Worm (Caenorhabditis elegans): ENCODE data around the gene fipr-21.
A peak's percentile ranks its signal among the peaks of the same experiment; 100 is the strongest.

The fipr-21 gene

ce11 chrX:10340986-10341385 lies 36.7 kb downstream of the fipr-21 start, which contains the start of gene R07E3.1:
TSS of gene R07E3.1 (minus strand) at chrX:10341161.
- TF ChIP-seq nhr-12 (tag; optimal IDR thresholded peaks at IDR 0.05) (no peak), gmeb-1 (tag; optimal IDR thresholded peaks at IDR 0.05) (peak; percentile 10), aly-2 (tag; optimal IDR thresholded peaks at IDR 0.05) (no peak), ZK546.5 (tag; optimal IDR thresholded peaks at IDR 0.05) (no peak), lin-11 (tag; optimal IDR thresholded peaks at IDR 0.05) (no peak), fos-1 (tag; optimal IDR thresholded peaks at IDR 0.05) (peak; percentile 59)

DNA sequence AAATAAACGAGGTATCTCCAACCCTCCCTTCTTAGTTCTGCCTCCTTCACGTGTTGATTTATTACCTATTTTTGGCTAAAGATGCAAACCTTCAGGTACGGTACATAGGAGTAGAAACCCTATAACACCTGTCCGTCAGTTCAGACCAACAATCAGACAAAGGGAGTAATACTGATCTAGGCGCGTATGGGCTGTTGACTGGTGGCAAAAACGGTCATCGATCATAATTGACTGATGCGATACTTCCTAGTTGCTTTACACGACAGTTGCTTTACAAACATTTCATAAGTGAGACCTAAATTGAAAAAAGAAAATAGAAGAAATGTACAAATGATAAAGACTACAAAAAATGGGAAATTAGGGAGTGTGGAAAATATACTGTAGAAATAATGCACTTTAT lies 45.8 kb downstream of the fipr-21 start:
- TF ChIP-seq ztf-4 (tag; optimal IDR thresholded peaks at IDR 0.05) (no peak), nhr-25 (tag; optimal IDR thresholded peaks at IDR 0.05) (peak; percentile 42), alr-1 (tag; optimal IDR thresholded peaks at IDR 0.05) (no peak), crh-2 (tag; optimal IDR thresholded peaks at IDR 0.05) (no peak), nhr-77 (tag; optimal IDR thresholded peaks at IDR 0.05) (no peak), nhr-11 (tag; optimal IDR thresholded peaks at IDR 0.05) (no peak), elt-3 (tag; optimal IDR thresholded peaks at IDR 0.05) (no peak)

DNA sequence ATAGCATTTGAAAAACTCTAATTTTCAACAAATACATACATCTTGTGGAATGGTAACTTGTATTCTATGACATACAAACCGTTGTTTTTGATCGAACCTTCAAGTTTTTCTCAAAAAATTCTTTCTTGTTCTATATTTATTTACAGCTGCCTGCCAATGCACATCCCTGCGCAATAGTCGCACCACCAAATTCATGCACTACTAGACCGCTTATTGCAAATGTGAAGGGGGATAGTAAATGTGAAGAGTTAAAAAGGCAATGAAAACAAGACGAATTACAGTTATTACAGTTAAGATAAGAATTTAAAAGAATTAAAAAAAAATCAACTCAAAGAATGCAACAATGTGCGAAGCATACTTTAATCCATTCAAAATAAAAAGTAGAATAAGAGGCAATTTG lies 49.5 kb downstream of the fipr-21 start:
- TF ChIP-seq aly-2 (tag; optimal IDR thresholded peaks at IDR 0.05): no peak
- no peak for TF ChIP-seq gmeb-1 (tag; optimal IDR thresholded peaks at IDR 0.05)
- TF ChIP-seq nhr-25 (tag; optimal IDR thresholded peaks at IDR 0.05): no peak
